Worm (Caenorhabditis elegans): ENCODE measurements around the gene ZC21.8.

The ZC21.8 gene

DNA sequence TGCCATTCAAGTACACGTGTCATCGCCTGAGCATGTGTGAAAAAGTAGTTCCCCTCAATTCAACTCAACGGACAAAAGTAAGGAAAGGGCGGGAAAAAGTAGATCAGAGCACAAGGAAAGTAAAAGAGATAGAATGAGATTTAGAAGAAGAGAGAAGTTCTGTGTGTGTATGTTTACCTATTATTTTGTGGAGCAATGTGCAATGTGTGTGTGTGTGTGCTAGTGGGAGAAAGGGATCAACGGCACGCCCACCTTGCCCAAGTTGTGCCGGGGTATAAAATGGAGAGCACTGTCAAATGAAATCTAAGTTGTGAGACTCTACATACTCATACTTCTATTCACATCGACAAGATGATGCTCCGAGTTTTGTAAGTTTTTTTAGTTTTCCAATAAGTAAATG is 5.0 kb upstream of the ZC21.8 start, which contains the start of gene idpp-15:
idpp-15 (plus strand) TSS at position 301 of the 400 bp plus-strand sequence.
- TF ChIP-seq W03F9.2 (tag; optimal IDR thresholded peaks at IDR 0.05), result no peak
- no peak for TF ChIP-seq him-1 (tag; optimal IDR thresholded peaks at IDR 0.05)
- no peak for TF ChIP-seq dao-5 (tag; optimal IDR thresholded peaks at IDR 0.05)

DNA sequence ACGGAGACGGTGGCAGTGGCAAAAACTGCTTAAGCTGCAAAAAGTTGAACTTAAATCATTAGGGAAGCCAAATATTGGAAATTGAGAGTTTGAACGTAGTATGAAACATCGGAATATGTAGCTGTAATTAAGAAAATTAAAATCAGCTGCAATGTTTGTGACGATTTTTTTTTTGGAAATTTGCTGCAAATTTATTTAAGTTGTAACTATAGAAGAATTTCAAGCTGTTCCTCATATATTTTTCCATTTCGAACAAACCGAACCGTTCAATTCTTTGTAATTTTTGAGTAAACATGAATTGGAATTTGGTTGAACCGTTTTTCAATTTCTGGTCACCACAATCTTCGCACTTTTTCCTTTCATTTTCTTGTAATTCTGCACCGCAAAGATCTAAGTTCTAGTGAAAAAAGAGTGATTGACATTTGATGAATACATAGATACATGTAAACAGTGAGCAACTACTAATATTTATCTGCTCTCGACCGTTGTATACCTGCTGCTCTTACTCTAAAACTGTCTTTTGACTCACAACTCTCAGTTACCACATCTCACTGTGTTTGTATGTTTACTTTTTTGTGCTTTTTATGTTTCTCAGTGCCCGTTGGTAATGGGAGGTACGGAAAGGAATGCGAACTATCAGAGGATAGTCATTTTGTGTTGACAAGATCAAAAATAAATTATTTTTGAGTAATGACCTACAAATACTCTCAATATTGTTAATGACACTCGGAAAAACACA is 2.0 kb upstream of the ZC21.8 start:
- no peak for TF ChIP-seq him-1 (tag; optimal IDR thresholded peaks at IDR 0.05)
- TF ChIP-seq dao-5 (tag; optimal IDR thresholded peaks at IDR 0.05), result no peak
- no peak for TF ChIP-seq W03F9.2 (tag; optimal IDR thresholded peaks at IDR 0.05)

DNA sequence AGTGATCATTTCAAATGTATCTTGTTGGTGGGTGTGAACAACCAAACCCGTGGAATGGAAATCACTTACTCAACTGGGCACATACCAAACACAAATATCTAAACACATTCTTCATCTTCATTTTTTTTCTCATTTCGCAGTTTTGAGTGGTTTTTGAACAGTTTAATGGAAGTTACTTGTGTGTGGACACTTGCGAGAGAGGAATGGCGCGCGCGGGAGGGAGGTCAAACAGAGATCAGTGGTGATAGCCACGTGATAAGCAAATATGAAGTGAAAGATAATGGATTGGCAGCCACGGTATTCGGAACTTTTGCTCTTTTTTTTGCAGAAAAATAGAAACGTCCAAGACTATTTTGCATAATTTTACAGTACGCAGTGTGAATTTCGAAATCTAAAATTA is 803 bp upstream of the ZC21.8 start:
- no peak for TF ChIP-seq W03F9.2 (tag; optimal IDR thresholded peaks at IDR 0.05)
- TF ChIP-seq him-1 (tag; optimal IDR thresholded peaks at IDR 0.05), result no peak

DNA sequence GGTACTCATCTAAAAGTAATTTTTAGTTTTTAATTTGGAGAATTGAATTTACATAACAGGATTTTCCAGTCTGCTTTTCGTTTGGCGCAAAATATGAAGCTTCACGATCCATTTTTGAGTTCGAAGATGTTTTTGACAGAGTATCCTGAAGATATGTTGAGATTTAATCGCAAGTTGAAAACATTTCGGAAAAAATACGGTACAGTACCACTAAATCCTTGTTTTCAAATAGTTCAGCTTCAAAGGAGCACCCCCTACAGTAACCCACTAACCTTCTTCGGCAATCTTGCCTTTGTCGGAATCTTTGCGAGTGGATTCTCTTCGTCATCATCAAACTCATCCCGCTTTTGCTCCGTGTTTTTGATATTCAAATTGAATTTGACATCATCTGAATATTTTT is 796 bp downstream of the ZC21.8 start:
- TF ChIP-seq dao-5 (tag; optimal IDR thresholded peaks at IDR 0.05) (no peak), W03F9.2 (tag; optimal IDR thresholded peaks at IDR 0.05) (no peak), him-1 (tag; optimal IDR thresholded peaks at IDR 0.05) (no peak)

ce11 chrIII:8512279-8512942 is 7.4 kb downstream of the ZC21.8 start:
- no peak for TF ChIP-seq him-1 (tag; optimal IDR thresholded peaks at IDR 0.05)
- no peak for TF ChIP-seq W03F9.2 (tag; optimal IDR thresholded peaks at IDR 0.05)
- no peak for TF ChIP-seq dao-5 (tag; optimal IDR thresholded peaks at IDR 0.05)

DNA sequence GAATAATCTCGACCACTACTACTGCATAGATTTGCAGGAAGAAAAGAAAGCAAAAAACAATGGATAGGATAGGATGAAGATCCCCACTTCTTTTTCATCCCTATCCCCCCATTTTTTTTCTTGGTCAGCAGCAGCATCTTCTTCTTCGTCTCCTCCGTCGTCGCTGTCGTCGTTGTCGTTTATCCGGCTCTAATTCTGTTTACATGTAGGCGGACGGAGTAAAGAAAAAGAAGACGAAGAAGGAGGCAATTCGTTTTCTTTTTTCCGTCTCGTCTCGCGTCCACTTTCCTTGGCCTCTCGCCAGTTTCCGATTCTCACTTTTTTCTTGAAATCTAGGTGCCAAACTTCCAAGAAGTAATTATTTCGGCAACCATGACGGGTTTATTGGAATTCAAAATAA is 8.1 kb downstream of the ZC21.8 start:
- no peak for TF ChIP-seq W03F9.2 (tag; optimal IDR thresholded peaks at IDR 0.05)
- no peak for TF ChIP-seq him-1 (tag; optimal IDR thresholded peaks at IDR 0.05)
- no peak for TF ChIP-seq dao-5 (tag; optimal IDR thresholded peaks at IDR 0.05)

DNA sequence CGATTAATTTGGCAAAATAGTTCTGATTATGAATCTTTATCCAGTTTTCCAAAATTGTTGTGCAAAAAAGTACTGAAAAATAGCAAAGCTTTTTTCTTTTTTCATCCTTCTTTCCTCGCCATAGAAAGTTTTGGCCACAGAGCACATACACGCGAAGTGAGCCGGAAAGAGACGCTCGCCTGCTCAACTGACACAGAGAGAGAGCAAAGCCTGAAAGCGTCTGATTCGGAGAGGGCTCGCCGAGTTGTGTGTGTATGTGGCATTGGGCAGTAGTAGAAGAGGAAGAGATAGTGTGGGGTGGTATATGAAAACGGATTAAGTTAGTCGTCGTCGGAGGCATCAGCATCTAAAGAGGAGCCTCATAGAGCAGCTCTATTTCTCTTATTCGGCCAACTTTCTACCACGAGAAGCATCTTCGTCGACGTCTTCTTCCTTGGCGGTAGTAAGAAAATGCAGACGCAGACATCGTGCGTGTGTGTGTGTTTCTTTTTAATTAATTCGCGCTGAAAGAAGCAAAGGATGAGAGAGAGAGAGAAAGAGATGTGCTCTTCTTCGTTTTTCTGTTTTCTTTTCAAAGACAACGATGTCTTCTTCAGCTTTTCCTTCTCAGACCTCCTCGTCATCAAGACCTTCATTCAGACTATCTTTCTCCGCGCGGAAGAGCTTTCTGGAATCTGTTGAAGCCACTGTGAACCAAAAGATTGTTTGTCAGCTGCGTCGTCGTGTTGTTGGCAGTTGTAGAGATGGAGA is 10.0 kb downstream of the ZC21.8 start:
- TF ChIP-seq him-1 (tag; optimal IDR thresholded peaks at IDR 0.05), result peak; percentile 5
- no peak for TF ChIP-seq dao-5 (tag; optimal IDR thresholded peaks at IDR 0.05)
- no peak for TF ChIP-seq W03F9.2 (tag; optimal IDR thresholded peaks at IDR 0.05)

- TF ChIP-seq him-1 (tag; optimal IDR thresholded peaks at IDR 0.05) (no peak), W03F9.2 (tag; optimal IDR thresholded peaks at IDR 0.05) (no peak), dao-5 (tag; optimal IDR thresholded peaks at IDR 0.05) (no peak)
Measured at ce11 chrIII:8509218-8509617, 10.6 kb downstream of the ZC21.8 start.

- no peak for TF ChIP-seq W03F9.2 (tag; optimal IDR thresholded peaks at IDR 0.05)
- no peak for TF ChIP-seq dao-5 (tag; optimal IDR thresholded peaks at IDR 0.05)
- TF ChIP-seq him-1 (tag; optimal IDR thresholded peaks at IDR 0.05), result no peak
Measured at ce11 chrIII:8506348-8506747, 13.4 kb downstream of the ZC21.8 start.

DNA sequence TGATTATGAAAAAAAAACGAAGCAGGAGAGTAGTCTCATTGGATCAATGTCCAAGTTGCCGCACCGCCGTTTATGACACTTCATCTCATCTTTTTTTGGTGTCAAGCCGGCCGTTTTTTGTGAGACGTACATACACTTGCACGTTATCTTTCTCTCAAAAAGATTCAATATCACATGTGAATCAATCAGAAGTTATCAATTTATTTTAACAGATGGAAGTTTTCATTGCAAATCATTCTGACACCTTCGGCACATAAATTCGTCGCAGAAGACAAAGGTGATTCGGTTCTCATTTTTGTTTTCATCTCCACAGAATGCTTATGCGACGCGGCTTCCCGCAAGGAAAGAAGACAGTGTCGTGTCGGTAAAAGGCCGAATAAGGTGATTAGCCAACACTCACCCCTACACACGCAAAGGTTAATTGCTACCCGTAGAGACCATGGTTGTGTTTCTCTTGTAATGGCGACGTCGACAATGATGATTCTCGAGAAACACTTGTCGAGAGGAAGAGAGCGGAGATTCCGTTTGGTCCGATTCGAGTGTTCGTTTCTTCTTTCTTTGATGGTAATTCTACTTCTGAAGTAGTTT is 15.5 kb downstream of the ZC21.8 start:
- TF ChIP-seq W03F9.2 (tag; optimal IDR thresholded peaks at IDR 0.05) (no peak), dao-5 (tag; optimal IDR thresholded peaks at IDR 0.05) (no peak), him-1 (tag; optimal IDR thresholded peaks at IDR 0.05) (no peak)

DNA sequence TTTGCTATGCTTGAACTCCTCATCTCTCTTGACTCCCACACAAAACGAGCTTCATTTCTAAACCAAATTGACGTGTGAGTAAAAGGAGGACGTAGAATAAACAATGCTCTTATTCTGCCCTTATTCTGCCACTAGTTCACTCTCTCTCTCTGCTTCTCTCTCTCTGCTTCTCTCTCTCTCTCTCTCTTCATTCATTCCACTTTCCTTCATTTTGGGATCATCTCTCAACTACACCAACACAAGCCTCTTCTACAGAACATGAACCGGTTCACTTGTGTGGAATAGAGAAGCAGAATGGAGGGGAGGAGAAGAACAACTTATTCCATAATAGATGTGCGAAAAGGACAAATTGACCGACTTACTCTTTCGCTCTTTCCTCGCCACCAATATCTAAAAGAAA is 16.4 kb downstream of the ZC21.8 start:
- TF ChIP-seq W03F9.2 (tag; optimal IDR thresholded peaks at IDR 0.05) (no peak), dao-5 (tag; optimal IDR thresholded peaks at IDR 0.05) (no peak), him-1 (tag; optimal IDR thresholded peaks at IDR 0.05) (no peak)

DNA sequence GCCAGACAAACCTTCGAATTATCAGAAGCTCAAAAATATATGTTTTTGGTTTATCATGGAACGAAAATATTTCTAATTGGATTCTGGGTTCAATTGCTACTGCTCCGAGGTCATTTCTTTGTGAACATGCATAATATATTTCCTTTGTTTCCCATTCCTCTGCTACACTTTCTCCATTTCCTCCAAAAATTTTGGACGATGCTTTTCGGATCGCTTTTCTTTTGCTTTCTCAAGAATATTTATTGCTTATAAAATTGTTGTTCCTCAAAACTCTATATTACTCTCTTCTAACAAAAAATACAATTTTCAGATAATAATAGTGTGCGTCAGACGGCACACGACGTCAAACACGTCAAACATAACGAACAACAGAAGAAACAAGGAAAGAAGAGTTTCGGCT is 25.1 kb downstream of the ZC21.8 start, which contains the start of gene pac-1:
pac-1 (plus strand) TSS at position 301 of the 400 bp plus-strand sequence.
- TF ChIP-seq dao-5 (tag; optimal IDR thresholded peaks at IDR 0.05), result no peak
- TF ChIP-seq him-1 (tag; optimal IDR thresholded peaks at IDR 0.05), result no peak
- no peak for TF ChIP-seq W03F9.2 (tag; optimal IDR thresholded peaks at IDR 0.05)

- TF ChIP-seq dao-5 (tag; optimal IDR thresholded peaks at IDR 0.05), result no peak
- no peak for TF ChIP-seq W03F9.2 (tag; optimal IDR thresholded peaks at IDR 0.05)
- no peak for TF ChIP-seq him-1 (tag; optimal IDR thresholded peaks at IDR 0.05)
Measured at ce11 chrIII:8491945-8492344, 27.8 kb downstream of the ZC21.8 start.

DNA sequence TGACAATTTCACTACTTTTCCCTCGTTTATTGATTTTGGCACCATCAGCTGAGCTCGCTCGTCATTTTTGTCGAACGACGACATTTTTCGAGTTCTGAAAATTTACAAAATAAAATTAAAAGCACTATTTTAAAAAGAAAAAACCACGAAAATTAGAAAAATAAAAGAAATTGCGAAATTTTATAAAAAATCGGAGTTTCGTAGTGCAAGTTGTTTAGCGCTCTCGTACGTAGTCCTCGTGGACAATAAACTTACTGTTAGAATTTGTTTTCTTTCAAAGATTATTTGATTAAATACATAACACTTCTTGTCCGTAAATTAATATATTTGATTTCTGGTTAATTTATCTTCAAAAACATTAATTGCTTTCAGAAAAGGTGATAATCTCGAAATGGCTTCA is 29.5 kb downstream of the ZC21.8 start, which contains the start of the genes ess-2 and F42H10.2:
ess-2 (minus strand) TSS at position 99 of the 400 bp plus-strand sequence.
F42H10.2 (plus strand) TSS at position 367 of the 400 bp plus-strand sequence.
- TF ChIP-seq W03F9.2 (tag; optimal IDR thresholded peaks at IDR 0.05) (no peak), him-1 (tag; optimal IDR thresholded peaks at IDR 0.05) (no peak), dao-5 (tag; optimal IDR thresholded peaks at IDR 0.05) (no peak)
